Worm (Caenorhabditis elegans): ENCODE measurements around the gene rpl-11.2.

ce11 chrX:2231346-2231745 lies 11.1 kb downstream of the rpl-11.2 start:
- TF ChIP-seq ztf-11 (tag; optimal IDR thresholded peaks at IDR 0.05): no peak
- no peak for TF ChIP-seq C34F6.9 (tag; optimal IDR thresholded peaks at IDR 0.05)
- no peak for TF ChIP-seq mdl-1 (tag; optimal IDR thresholded peaks at IDR 0.05)
- TF ChIP-seq ama-1 (optimal IDR thresholded peaks at IDR 0.05): no peak
- no peak for TF ChIP-seq F13H6.1 (tag; optimal IDR thresholded peaks at IDR 0.05)
- no peak for TF ChIP-seq nhr-77 (tag; optimal IDR thresholded peaks at IDR 0.05)

Data from whole organism, L2 larva.